Fruit fly (Drosophila melanogaster): ENCODE results near the gene CG5194.

CG5194 gene

dm6 chr3L:9041042-9041477, 31.4 kb upstream of the CG5194 start, which contains the start of gene Doc1 (continued):
- no peak for TF ChIP-seq unpg (GFP tag; optimal IDR thresholded peaks at IDR 0.05)
- 0 out of 2 replicates have a peak, but pooled peaks have one; percentile 11 for TF ChIP-seq CG13287 (GFP tag; IDR thresholded peaks at IDR 0.05; ENCODE audit: partially characterized antibody)
- TF ChIP-seq Drgx (GFP tag; IDR thresholded peaks at IDR 0.05): no peak
- peak in 1 of 3 experiments; percentile 27 for TF ChIP-seq Stat92E (GFP tag; optimal IDR thresholded peaks at IDR 0.05)
- peak; percentile 73 for TF ChIP-seq Jarid2 (GFP tag; optimal IDR thresholded peaks at IDR 0.05)
- no peak for TF ChIP-seq CG14014 (GFP tag; IDR thresholded peaks at IDR 0.05)
- TF ChIP-seq crol (GFP tag; IDR thresholded peaks at IDR 0.05): 0 out of 2 replicates have a peak, but pooled peaks have one; percentile 9
- TF ChIP-seq bbx (GFP tag; IDR thresholded peaks at IDR 0.05; ENCODE audit: partially characterized antibody): peak; percentile 62
- TF ChIP-seq otp (GFP tag; IDR thresholded peaks at IDR 0.05): 0 out of 3 replicates have a peak, but pooled peaks have one; percentile 12
- 0 out of 3 replicates have a peak, but pooled peaks have one; percentile 27 for TF ChIP-seq ci (GFP tag; IDR thresholded peaks at IDR 0.05)
- no peak for TF ChIP-seq CG8359 (GFP tag; optimal IDR thresholded peaks at IDR 0.05; ENCODE audit: borderline replicate concordance)
- no peak for TF ChIP-seq NFAT (GFP tag; IDR thresholded peaks at IDR 0.05)
- peak; percentile 25 for TF ChIP-seq vfl (GFP tag; optimal IDR thresholded peaks at IDR 0.05)
- TF ChIP-seq CG16813 (GFP tag; IDR thresholded peaks at IDR 0.05; ENCODE audit: partially characterized antibody): peak; percentile 27; the same call in 1 of the 3 replicates
- no peak for TF ChIP-seq CG31224 (GFP tag; IDR thresholded peaks at IDR 0.05)
- no peak for TF ChIP-seq CG31441 (GFP tag; IDR thresholded peaks at IDR 0.05)
- TF ChIP-seq pros (GFP tag; optimal IDR thresholded peaks at IDR 0.05): peak; percentile 41
- no peak for TF ChIP-seq CG4820 (GFP tag; optimal IDR thresholded peaks at IDR 0.05)
- TF ChIP-seq sd (tag; optimal IDR thresholded peaks at IDR 0.05): peak; percentile 29
- TF ChIP-seq H15 (GFP tag; IDR thresholded peaks at IDR 0.05): no peak
- TF ChIP-seq prd (optimal IDR thresholded peaks at IDR 0.05): no peak
- TF ChIP-seq prd (GFP tag; IDR thresholded peaks at IDR 0.05): peak; percentile 25; the same call in 1 of the 3 replicates
- TF ChIP-seq zfh1 (GFP tag; IDR thresholded peaks at IDR 0.05): 0 out of 3 replicates have a peak, but pooled peaks have one; percentile 16
- no peak for TF ChIP-seq CG15011 (GFP tag; optimal IDR thresholded peaks at IDR 0.05)
- no peak for TF ChIP-seq CG33557 (GFP tag; optimal IDR thresholded peaks at IDR 0.05)
- peak; percentile 49; the same call in 2 of the 3 replicates for TF ChIP-seq z (GFP tag; IDR thresholded peaks at IDR 0.05)
- no peak for TF ChIP-seq CG13296 (GFP tag; optimal IDR thresholded peaks at IDR 0.05)
- peak; percentile 65 for TF ChIP-seq Deaf1 (tag; optimal IDR thresholded peaks at IDR 0.05)
- peak; percentile 100 for TF ChIP-seq sr (GFP tag; IDR thresholded peaks at IDR 0.05)
- no peak for TF ChIP-seq ac (GFP tag; optimal IDR thresholded peaks at IDR 0.05)
- no peak for TF ChIP-seq Poxn (GFP tag; IDR thresholded peaks at IDR 0.05)
- TF ChIP-seq az2 (GFP tag; optimal IDR thresholded peaks at IDR 0.05): no peak
- TF ChIP-seq stc (GFP tag; IDR thresholded peaks at IDR 0.05): no peak
- TF ChIP-seq CG8281 (tag; optimal IDR thresholded peaks at IDR 0.05): no peak
- TF ChIP-seq inv (GFP tag; IDR thresholded peaks at IDR 0.05; ENCODE audit: partially characterized antibody): no peak
- TF ChIP-seq H2.0 (GFP tag; IDR thresholded peaks at IDR 0.05): no peak
- TF ChIP-seq CG4730 (GFP tag; IDR thresholded peaks at IDR 0.05): no peak
- no peak for TF ChIP-seq ewg (GFP tag; optimal IDR thresholded peaks at IDR 0.05)
- no peak for TF ChIP-seq gsb-n (tag; optimal IDR thresholded peaks at IDR 0.05)
- peak; percentile 90 for TF ChIP-seq CG1832 (GFP tag; optimal IDR thresholded peaks at IDR 0.05)
- TF ChIP-seq cg (GFP tag; optimal IDR thresholded peaks at IDR 0.05): peak; percentile 38
- TF ChIP-seq Nf-YC (tag; optimal IDR thresholded peaks at IDR 0.05): peak; percentile 99
- TF ChIP-seq CG12744 (GFP tag; optimal IDR thresholded peaks at IDR 0.05): no peak
- TF ChIP-seq CoRest (tag; optimal IDR thresholded peaks at IDR 0.05): peak; percentile 11
- no peak for TF ChIP-seq Usf (GFP tag; optimal IDR thresholded peaks at IDR 0.05)
- no peak for TF ChIP-seq ara (GFP tag; IDR thresholded peaks at IDR 0.05)
- no peak for TF ChIP-seq CG2712 (tag; optimal IDR thresholded peaks at IDR 0.05)
- TF ChIP-seq CG6791 (GFP tag; IDR thresholded peaks at IDR 0.05; ENCODE audit: partially characterized antibody): peak; percentile 61; the same call in 2 of the 3 replicates
- TF ChIP-seq CG4707 (GFP tag; optimal IDR thresholded peaks at IDR 0.05): no peak
- no peak for TF ChIP-seq Rx (GFP tag; IDR thresholded peaks at IDR 0.05)

All from whole organism, embryonic.